Worm (Caenorhabditis elegans) whole organism, L2 larva: Measurements from ENCODE around the gene ZC477.4.

Experiments used
- C34F6.9 ChIP-seq: fragments of 150-350 bp; optimal IDR thresholded peaks from 2 replicates; lab custom pipeline; 2014; ENCODE audit warnings: missing biosample characterization, missing genetic modification characterization
- F13H6.1 ChIP-seq: sonication (generic microtip); optimal IDR thresholded peaks from 2 replicates; lab custom pipeline; 2016; ENCODE audit warnings: missing genetic modification characterization, missing compliant biosample characterization
- Y55F3AM.14 ChIP-seq: fragments of 200-800 bp; sonication (Bioruptor generic); optimal IDR thresholded peaks from 2 replicates; lab custom pipeline; 2018; ENCODE audit warnings: mild to moderate bottlenecking, missing genetic modification characterization, missing compliant biosample characterization
- aly-2 ChIP-seq: fragments of 150-350 bp; optimal IDR thresholded peaks from 2 replicates; lab custom pipeline; 2014; ENCODE audit warnings: missing biosample characterization, missing genetic modification characterization
- ama-1 ChIP-seq: fragments of 150-350 bp; optimal IDR thresholded peaks from 2 replicates; lab custom pipeline; 2018; ENCODE audit warnings: inconsistent platforms
- blmp-1 ChIP-seq: sonication (generic microtip); optimal IDR thresholded peaks from 2 replicates; lab custom pipeline; 2017; ENCODE audit warnings: missing genetic modification characterization, mild to moderate bottlenecking, missing compliant biosample characterization, antibody characterized with exemption, moderate library complexity; ENCODE audit not compliant: insufficient read depth
- ceh-16 ChIP-seq: fragments of 150-350 bp; optimal IDR thresholded peaks from 2 replicates; lab custom pipeline; 2014; ENCODE audit warnings: missing biosample characterization, missing genetic modification characterization
- crh-2 ChIP-seq: sonication (generic microtip); optimal IDR thresholded peaks from 2 replicates; lab custom pipeline; 2017; ENCODE audit warnings: missing biosample characterization, missing genetic modification characterization
- dmd-4 ChIP-seq: sonication (generic microtip); optimal IDR thresholded peaks from 2 replicates; lab custom pipeline; 2017; ENCODE audit warnings: missing biosample characterization, missing genetic modification characterization
- elt-1 ChIP-seq: fragments of 150-350 bp; optimal IDR thresholded peaks from 2 replicates; lab custom pipeline; 2014; ENCODE audit warnings: missing biosample characterization, missing genetic modification characterization
- elt-3 ChIP-seq: sonication (generic microtip); optimal IDR thresholded peaks from 2 replicates; lab custom pipeline; 2017; ENCODE audit warnings: missing biosample characterization, missing genetic modification characterization
- fos-1 ChIP-seq: fragments of 150-350 bp; optimal IDR thresholded peaks from 2 replicates; lab custom pipeline; 2014; ENCODE audit warnings: missing biosample characterization, missing genetic modification characterization
- lin-13 ChIP-seq: fragments of 150-350 bp; optimal IDR thresholded peaks from 2 replicates; lab custom pipeline; 2014; ENCODE audit warnings: missing biosample characterization, missing genetic modification reagents, missing genetic modification characterization
- lsy-2 ChIP-seq, 2 experiments: fragments of 150-350 bp in 1 of 2; sonication (generic microtip) in 1 of 2; optimal IDR thresholded peaks; 2 replicates each; lab custom pipeline; 2014 to 2017; ENCODE audit warnings: missing biosample characterization in 2 of 2, missing genetic modification characterization in 2 of 2
- mbf-1 ChIP-seq: sonication (generic microtip); optimal IDR thresholded peaks from 2 replicates; lab custom pipeline; 2017; ENCODE audit warnings: missing biosample characterization, missing genetic modification characterization
- nhr-12 ChIP-seq: fragments of 150-350 bp; optimal IDR thresholded peaks from 2 replicates; lab custom pipeline; 2014; ENCODE audit warnings: missing biosample characterization, missing genetic modification characterization
- nhr-129 ChIP-seq: fragments of 150-350 bp; optimal IDR thresholded peaks from 2 replicates; lab custom pipeline; 2014; ENCODE audit warnings: missing biosample characterization, missing genetic modification characterization
- nhr-21 ChIP-seq: fragments of 150-350 bp; optimal IDR thresholded peaks from 2 replicates; lab custom pipeline; 2014; ENCODE audit warnings: missing biosample characterization, missing genetic modification characterization
- nhr-237 ChIP-seq: fragments of 150-350 bp; optimal IDR thresholded peaks from 2 replicates; lab custom pipeline; 2014; ENCODE audit warnings: missing biosample characterization, missing genetic modification characterization
- skn-1 ChIP-seq: sonication (generic microtip); optimal IDR thresholded peaks from 2 replicates; lab custom pipeline; 2017; ENCODE audit warnings: missing biosample characterization, missing genetic modification characterization
- sma-3 ChIP-seq: sonication (generic microtip); optimal IDR thresholded peaks from 2 replicates; lab custom pipeline; 2016; ENCODE audit warnings: missing genetic modification reagents, missing genetic modification characterization, missing compliant biosample characterization
- sma-9 ChIP-seq, 2 experiments: fragments of 150-350 bp in 1 of 2; sonication (generic microtip) in 1 of 2; optimal IDR thresholded peaks; 2 replicates each; lab custom pipeline; 2014 to 2016; ENCODE audit warnings: missing genetic modification characterization in 2 of 2, mild to moderate bottlenecking in 1 of 2, missing biosample characterization in 1 of 2, missing compliant biosample characterization in 1 of 2, missing genetic modification reagents in 1 of 2, moderate library complexity in 1 of 2
- unc-55 ChIP-seq: fragments of 150-350 bp; sonication (generic microtip); optimal IDR thresholded peaks from 3 replicates; lab custom pipeline; 2014; ENCODE audit warnings: missing biosample characterization, missing genetic modification reagents, missing genetic modification characterization
- ztf-1 ChIP-seq: fragments of 200-800 bp; sonication (Bioruptor generic); conservative IDR thresholded peaks from 2 replicates; pipeline ENCODE4 v1.3.6; 2022; ENCODE audit warnings: missing genetic modification characterization, missing compliant biosample characterization
- ztf-11 ChIP-seq: sonication (generic microtip); optimal IDR thresholded peaks from 2 replicates; lab custom pipeline; 2017; ENCODE audit warnings: missing biosample characterization, missing genetic modification characterization

The ZC477.4 gene

ce11 chrIV:7103211-7103679 lies 4.7 kb upstream of the ZC477.4 start, which contains the start of the genes rde-8 and ZC477.3 (continued):
- peak; percentile 50 for TF ChIP-seq lin-13 (GFP tag; lab: Kevin White, UChicago)

DNA sequence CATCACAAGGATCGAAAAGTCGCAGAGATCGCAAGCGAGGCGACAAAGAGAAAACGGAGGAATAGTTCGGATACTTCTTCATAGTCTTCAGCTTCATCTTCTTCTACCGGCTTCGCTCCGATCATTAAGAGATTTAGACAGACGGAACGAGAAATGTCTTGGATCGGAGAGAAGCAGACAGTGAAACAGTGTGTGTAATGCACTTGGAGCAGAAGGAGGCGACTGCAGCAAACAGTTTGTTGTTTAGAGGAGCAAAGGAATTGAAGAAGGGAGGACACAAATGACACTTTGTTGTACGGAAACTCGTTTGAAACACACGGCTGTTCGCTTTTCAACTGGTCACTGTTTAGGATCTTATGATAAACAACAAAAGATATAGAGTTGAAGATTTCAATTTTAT lies 793 bp upstream of the ZC477.4 start:
- TF ChIP-seq C34F6.9 (peak; percentile 40), nhr-237 (tag; lab: Kevin White, UChicago) (no peak), nhr-129 (peak; percentile 60), sma-9 (GFP tag; optimal IDR thresholded peaks at IDR 0.05; lab: Kevin White, UChicago) (peak; percentile 71), sma-9 (tag; optimal IDR thresholded peaks at IDR 0.05; lab: Kevin White, UChicago) (no peak), lin-13 (GFP tag; lab: Kevin White, UChicago) (no peak), dmd-4 (tag; lab: Kevin White, UChicago) (no peak), nhr-21 (tag; lab: Kevin White, UChicago) (no peak), F13H6.1 (peak; percentile 92), sma-3 (GFP tag; lab: Kevin White, UChicago) (no peak), crh-2 (tag; lab: Kevin White, UChicago) (no peak), elt-1 (no peak), nhr-12 (tag; lab: Kevin White, UChicago) (no peak), lsy-2 (tag; optimal IDR thresholded peaks at IDR 0.05; lab: Kevin White, UChicago) (peak in 1 of 2 experiments; percentile 53), ztf-1 (no peak), fos-1 (tag; lab: Kevin White, UChicago) (peak; percentile 12), ceh-16 (tag; lab: Kevin White, UChicago) (no peak), aly-2 (tag; lab: Kevin White, UChicago) (no peak), unc-55 (no peak)

DNA sequence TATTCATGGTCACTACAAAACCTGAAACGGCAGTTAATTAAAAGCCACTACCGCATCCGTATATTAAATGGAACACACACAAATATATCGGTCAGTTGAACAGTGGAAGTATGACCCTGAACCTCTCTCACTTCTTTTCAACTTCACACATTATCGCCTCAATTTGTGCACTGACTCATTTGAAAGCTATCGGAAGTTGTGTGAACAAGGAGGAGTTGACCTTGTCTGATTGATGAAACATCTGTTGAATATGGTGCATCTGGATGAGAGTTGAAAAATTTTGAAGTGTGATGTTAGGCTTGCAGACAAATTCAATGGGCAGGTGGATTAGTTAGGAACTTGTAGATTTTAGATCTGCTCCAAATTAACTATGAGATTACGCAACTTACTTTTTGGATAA lies 1.1 kb downstream of the ZC477.4 start:
- no peak for TF ChIP-seq skn-1 (tag; lab: Kevin White, UChicago)
- TF ChIP-seq dmd-4 (tag; lab: Kevin White, UChicago): no peak
- no peak for TF ChIP-seq elt-3 (tag; lab: Kevin White, UChicago)
- no peak for TF ChIP-seq ceh-16 (tag; lab: Kevin White, UChicago)
- no peak for TF ChIP-seq fos-1 (tag; lab: Kevin White, UChicago)
- TF ChIP-seq aly-2 (tag; lab: Kevin White, UChicago): no peak
- no peak for TF ChIP-seq unc-55
- TF ChIP-seq lsy-2 (tag; optimal IDR thresholded peaks at IDR 0.05; lab: Kevin White, UChicago): no peak
- TF ChIP-seq F13H6.1: no peak
- no peak for TF ChIP-seq sma-3 (GFP tag; lab: Kevin White, UChicago)
- TF ChIP-seq ztf-11 (tag; lab: Kevin White, UChicago): no peak

DNA sequence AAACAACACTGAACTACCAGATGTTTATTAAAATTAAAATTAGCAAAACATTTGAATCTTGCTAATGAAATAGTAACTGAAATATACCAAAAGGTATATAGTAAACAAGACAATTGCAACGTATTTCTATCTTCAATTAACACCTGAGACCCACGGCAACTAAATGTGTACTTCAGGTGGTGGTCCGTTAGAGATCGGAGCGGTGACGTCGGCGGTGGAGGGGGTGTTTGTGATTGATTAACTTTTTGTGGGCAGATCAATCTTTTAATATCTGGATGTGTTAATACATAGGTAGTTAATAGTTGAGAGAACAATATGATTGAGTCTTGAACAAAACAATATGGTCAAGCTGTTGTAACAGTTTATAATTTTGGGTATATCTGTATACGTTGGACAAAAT lies 2.5 kb downstream of the ZC477.4 start:
- no peak for TF ChIP-seq mbf-1
- TF ChIP-seq sma-9 (GFP tag; optimal IDR thresholded peaks at IDR 0.05; lab: Kevin White, UChicago): peak; percentile 72
- TF ChIP-seq sma-9 (tag; optimal IDR thresholded peaks at IDR 0.05; lab: Kevin White, UChicago): no peak
- TF ChIP-seq ama-1 (lab: Kevin White, UChicago): no peak

- peak; percentile 25 for TF ChIP-seq nhr-129
- TF ChIP-seq blmp-1 (tag; lab: Kevin White, UChicago): peak; percentile 27
- peak; percentile 25 for TF ChIP-seq nhr-21 (tag; lab: Kevin White, UChicago)
- no peak for TF ChIP-seq Y55F3AM.14
- peak; percentile 49 for TF ChIP-seq F13H6.1
- TF ChIP-seq ceh-16 (tag; lab: Kevin White, UChicago): no peak
- peak; percentile 28 for TF ChIP-seq sma-9 (GFP tag; optimal IDR thresholded peaks at IDR 0.05; lab: Kevin White, UChicago)
- TF ChIP-seq sma-9 (tag; optimal IDR thresholded peaks at IDR 0.05; lab: Kevin White, UChicago): no peak
- peak in 1 of 2 experiments; percentile 15 for TF ChIP-seq lsy-2 (tag; optimal IDR thresholded peaks at IDR 0.05; lab: Kevin White, UChicago)
- TF ChIP-seq C34F6.9: peak; percentile 31
Measured at ce11 chrIV:7095396-7095964, 3.1 kb downstream of the ZC477.4 start.

ce11 chrIV:7094216-7094758 lies 4.3 kb downstream of the ZC477.4 start, which contains the start of gene deb-1:
Gene deb-1, minus strand, starts transcription at chrIV:7094266.
- TF ChIP-seq crh-2 (tag; lab: Kevin White, UChicago) (peak; percentile 76), nhr-21 (tag; lab: Kevin White, UChicago) (no peak), fos-1 (tag; lab: Kevin White, UChicago) (peak; percentile 44)
- TF ChIP-seq, all 48 proteins: peak for 2
